Worm (Caenorhabditis elegans) whole organism, L3 larva: Measurements from ENCODE around the gene F29G9.1.

Source experiments
- ama-1 ChIP-seq: fragments of 150-350 bp; optimal IDR thresholded peaks from 2 replicates; lab custom pipeline; 2018
- ceh-82 ChIP-seq: fragments of 150-350 bp; optimal IDR thresholded peaks from 2 replicates; lab custom pipeline; 2014; ENCODE audit warnings: missing biosample characterization, missing genetic modification characterization
- elt-2 ChIP-seq: sonication (generic microtip); optimal IDR thresholded peaks from 2 replicates; lab custom pipeline; 2016; ENCODE audit warnings: missing genetic modification reagents, mild to moderate bottlenecking, missing genetic modification characterization, missing compliant biosample characterization
- fkh-10 ChIP-seq: sonication (generic microtip); optimal IDR thresholded peaks from 2 replicates; lab custom pipeline; 2017; ENCODE audit warnings: missing biosample characterization, missing genetic modification reagents, missing genetic modification characterization
- lsy-12 ChIP-seq: sonication (generic microtip); optimal IDR thresholded peaks from 2 replicates; lab custom pipeline; 2016; ENCODE audit warnings: mild to moderate bottlenecking, missing genetic modification characterization, missing compliant biosample characterization
- nfya-1 ChIP-seq: sonication (generic microtip); optimal IDR thresholded peaks from 2 replicates; lab custom pipeline; 2017; ENCODE audit warnings: missing genetic modification characterization, mild to moderate bottlenecking, missing compliant biosample characterization, antibody characterized with exemption, moderate library complexity; ENCODE audit not compliant: insufficient read depth
- nhr-11 ChIP-seq: fragments of 150-350 bp; optimal IDR thresholded peaks from 2 replicates; lab custom pipeline; 2014; ENCODE audit warnings: missing biosample characterization, missing genetic modification characterization
- nhr-12 ChIP-seq: fragments of 150-350 bp; optimal IDR thresholded peaks from 2 replicates; lab custom pipeline; 2014; ENCODE audit warnings: missing biosample characterization, missing genetic modification characterization
- nhr-77 ChIP-seq: fragments of 150-350 bp; optimal IDR thresholded peaks from 2 replicates; lab custom pipeline; 2014; ENCODE audit warnings: missing biosample characterization, missing genetic modification characterization
- pha-4 ChIP-seq: fragments of 150-350 bp; optimal IDR thresholded peaks from 2 replicates; lab custom pipeline; 2014; ENCODE audit warnings: missing biosample characterization, missing genetic modification reagents, missing genetic modification characterization
- sea-2 ChIP-seq: fragments of 150-350 bp; sonication (generic microtip); optimal IDR thresholded peaks from 4 replicates; lab custom pipeline; 2014; ENCODE audit warnings: missing biosample characterization, missing genetic modification reagents, missing genetic modification characterization
- snpc-4 ChIP-seq: fragments of 150-350 bp; optimal IDR thresholded peaks from 2 replicates; lab custom pipeline; 2014; ENCODE audit warnings: missing biosample characterization, missing genetic modification characterization
- unc-62 ChIP-seq: fragments of 150-350 bp; sonication (generic microtip); optimal IDR thresholded peaks from 4 replicates; lab custom pipeline; 2014; ENCODE audit warnings: missing biosample characterization, missing genetic modification reagents, missing genetic modification characterization

ce11 chrV:5990383-5990782, 48.5 kb upstream of the F29G9.1 start, which contains the start of gene fut-8:
- TF ChIP-seq nhr-11 (tag; lab: Kevin White, UChicago) (no peak), ama-1 (lab: Kevin White, UChicago) (no peak), nhr-77 (tag; lab: Kevin White, UChicago) (no peak), unc-62 (no peak), lsy-12 (no peak), ceh-82 (tag; lab: Kevin White, UChicago) (no peak), snpc-4 (tag; lab: Kevin White, UChicago) (no peak), nhr-12 (tag; lab: Kevin White, UChicago) (no peak), sea-2 (GFP tag; lab: Kevin White, UChicago) (no peak), nfya-1 (tag; lab: Kevin White, UChicago) (no peak), fkh-10 (GFP tag; lab: Kevin White, UChicago) (no peak), elt-2 (tag; lab: Kevin White, UChicago) (no peak), pha-4 (tag; lab: Kevin White, UChicago) (no peak)
